Worm (Caenorhabditis elegans) whole organism, early embryonic: ENCODE results near the gene C10E2.1.

Experiments
- ama-1 ChIP-seq: fragments of 150-350 bp; optimal IDR thresholded peaks from 2 replicates; lab custom pipeline; 2014
- hnd-1 ChIP-seq: sonication (generic microtip); optimal IDR thresholded peaks from 2 replicates; lab custom pipeline; 2016; ENCODE audit warnings: missing genetic modification characterization, missing compliant biosample characterization
- sea-1 ChIP-seq: fragments of 200-800 bp; sonication (Bioruptor generic); conservative IDR thresholded peaks from 2 replicates; pipeline ENCODE4 v1.3.6; 2022; ENCODE audit warnings: missing genetic modification characterization, missing compliant biosample characterization

- TF ChIP-seq ama-1 (lab: Kevin White, UChicago) = no peak
- no peak for TF ChIP-seq hnd-1 (tag; lab: Kevin White, UChicago)
- no peak for TF ChIP-seq sea-1 (GFP tag; lab: Robert Waterston, UW)
Measured at ce11 chrX:16772112-16772731, 9.6 kb downstream of the C10E2.1 start.
